Fruit fly (Drosophila melanogaster) ovary, adult (tissue): ENCODE results near the gene LysB.

Experiments used
- CG17801 ChIP-seq: fragments of 200-800 bp; optimal IDR thresholded peaks from 2 replicates; lab custom pipeline; 2019; ENCODE audit warnings: missing biosample characterization, mild to moderate bottlenecking, missing genetic modification characterization, moderate library complexity; ENCODE audit not compliant: partially characterized antibody

LysB gene

dm6 chr3L:1206682-1207421, at the start of gene LysB:
LysB (plus strand) TSS chr3L:1207371.
- TF ChIP-seq CG17801 (GFP tag; lab: Kevin White, UChicago), result no peak

- no peak for TF ChIP-seq CG17801 (GFP tag; lab: Kevin White, UChicago)
Observed at dm6 chr3L:1165808-1166207, 41.4 kb upstream of the LysB start.

dm6 chr3L:1166266-1166665, 40.9 kb upstream of the LysB start:
- no peak for TF ChIP-seq CG17801 (GFP tag; lab: Kevin White, UChicago)

dm6 chr3L:1166945-1167913, 39.9 kb upstream of the LysB start:
- no peak for TF ChIP-seq CG17801 (GFP tag; lab: Kevin White, UChicago)

- no peak for TF ChIP-seq CG17801 (GFP tag; lab: Kevin White, UChicago)
Observed at dm6 chr3L:1168445-1168844, 38.7 kb upstream of the LysB start.

dm6 chr3L:1169617-1170016, 37.6 kb upstream of the LysB start:
- TF ChIP-seq CG17801 (GFP tag; lab: Kevin White, UChicago), result no peak

dm6 chr3L:1170611-1171010, 36.6 kb upstream of the LysB start:
- no peak for TF ChIP-seq CG17801 (GFP tag; lab: Kevin White, UChicago)

- TF ChIP-seq CG17801 (GFP tag; lab: Kevin White, UChicago), result no peak
Observed at dm6 chr3L:1172858-1173257, 34.3 kb upstream of the LysB start.

- no peak for TF ChIP-seq CG17801 (GFP tag; lab: Kevin White, UChicago)
Observed at dm6 chr3L:1176515-1176914, 30.7 kb upstream of the LysB start.

- TF ChIP-seq CG17801 (GFP tag; lab: Kevin White, UChicago), result no peak
Observed at dm6 chr3L:1177085-1177484, 30.1 kb upstream of the LysB start, which contains the start of gene bab2. bab2 (minus strand) TSS chr3L:1177276.

- no peak for TF ChIP-seq CG17801 (GFP tag; lab: Kevin White, UChicago)
Observed at dm6 chr3L:1178115-1178583, 29.0 kb upstream of the LysB start.

- no peak for TF ChIP-seq CG17801 (GFP tag; lab: Kevin White, UChicago)
Observed at dm6 chr3L:1183467-1183866, 23.7 kb upstream of the LysB start.

- TF ChIP-seq CG17801 (GFP tag; lab: Kevin White, UChicago), result no peak
Observed at dm6 chr3L:1188936-1189659, 18.1 kb upstream of the LysB start, which contains the start of gene CG13912. CG13912 (plus strand) TSS chr3L:1189588.

- no peak for TF ChIP-seq CG17801 (GFP tag; lab: Kevin White, UChicago)
Observed at dm6 chr3L:1193123-1193844, 13.9 kb upstream of the LysB start, which contains the start of gene Trhn. Trhn (minus strand) TSS chr3L:1193173.
